Worm (Caenorhabditis elegans) whole organism, L4/young adult: ENCODE data around the gene clc-26.

ENCODE experiments used
- W03F9.2 ChIP-seq: fragments of 150-350 bp; optimal IDR thresholded peaks from 2 replicates; lab custom pipeline; 2014; ENCODE audit warnings: missing biosample characterization, missing genetic modification characterization
- dao-5 ChIP-seq: sonication (generic microtip); optimal IDR thresholded peaks from 2 replicates; lab custom pipeline; 2016; ENCODE audit warnings: missing genotype, missing genetic modification characterization, moderate library complexity, missing compliant biosample characterization
- him-1 ChIP-seq: sonication (generic microtip); optimal IDR thresholded peaks from 2 replicates; lab custom pipeline; 2016; ENCODE audit warnings: missing genotype, missing genetic modification reagents, missing genetic modification characterization, missing compliant biosample characterization

clc-26 gene

ce11 chrIII:982961-983360, 47.9 kb downstream of the clc-26 start, which contains the start of gene tbc-10:
TSS of gene tbc-10 (plus strand) at chrIII:983261.
- TF ChIP-seq W03F9.2 (tag; lab: Kevin White, UChicago) (no peak), him-1 (tag; lab: Kevin White, UChicago) (no peak), dao-5 (no peak)

- TF ChIP-seq W03F9.2 (tag; lab: Kevin White, UChicago) (no peak), him-1 (tag; lab: Kevin White, UChicago) (no peak), dao-5 (no peak)
Measured at ce11 chrIII:981960-982359, 48.9 kb downstream of the clc-26 start.

DNA sequence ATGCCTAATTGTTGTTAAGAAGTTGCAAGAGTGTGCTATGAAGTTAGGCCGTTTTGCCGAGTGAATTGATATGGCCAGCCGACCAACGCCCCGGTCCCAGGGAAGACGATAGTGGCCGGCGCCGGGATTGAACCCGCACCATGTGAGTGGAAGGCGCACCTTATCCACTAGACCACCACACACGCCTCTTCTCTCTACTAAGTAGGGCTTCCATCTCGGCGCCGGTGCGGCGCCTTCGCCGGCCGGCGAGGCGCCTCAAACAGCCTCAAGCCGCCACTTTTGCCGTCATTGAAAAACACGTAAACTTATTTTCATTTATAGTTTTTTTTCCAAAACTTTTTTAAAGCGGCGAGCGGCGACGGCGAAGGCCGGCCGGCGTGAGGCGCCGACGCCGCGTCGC, 52.0 kb downstream of the clc-26 start:
- TF ChIP-seq dao-5: no peak
- no peak for TF ChIP-seq W03F9.2 (tag; lab: Kevin White, UChicago)
- no peak for TF ChIP-seq him-1 (tag; lab: Kevin White, UChicago)
